Fruit fly (Drosophila melanogaster) whole organism, pupa: Measurements from ENCODE around the gene Tim17b2.

Experiments used
- CG12605 ChIP-seq: fragments of 200-800 bp; sonication (Bioruptor generic); IDR thresholded peaks from 2 replicates; pipeline ENCODE4 v1.3.6; 2022; ENCODE audit warnings: missing biosample characterization, missing genetic modification characterization
- CG14655 ChIP-seq: fragments of 200-800 bp; sonication (Bioruptor generic); optimal IDR thresholded peaks from 3 replicates; lab custom pipeline; 2017; ENCODE audit warnings: mild to moderate bottlenecking, missing biosample characterization, missing genetic modification reagents, missing genetic modification characterization
- CG8159 ChIP-seq: fragments of 200-800 bp; sonication (Bioruptor generic); optimal IDR thresholded peaks from 3 replicates; lab custom pipeline; 2018; ENCODE audit warnings: missing biosample characterization, mild to moderate bottlenecking, missing genetic modification characterization, moderate library complexity
- CG8301 ChIP-seq: fragments of 200-800 bp; sonication (Bioruptor generic); optimal IDR thresholded peaks from 2 replicates; lab custom pipeline; 2018; ENCODE audit warnings: missing biosample characterization, mild to moderate bottlenecking, missing genetic modification characterization
- Pif1A ChIP-seq: fragments of 200-800 bp; sonication (Bioruptor generic); optimal IDR thresholded peaks from 3 replicates; lab custom pipeline; 2016; ENCODE audit warnings: missing biosample characterization, missing genetic modification characterization
- Pif1B ChIP-seq: fragments of 200-800 bp; sonication (Bioruptor generic); optimal IDR thresholded peaks from 3 replicates; lab custom pipeline; 2016; ENCODE audit warnings: missing biosample characterization, missing genetic modification characterization
- Snoo ChIP-seq: fragments of 200-800 bp; sonication (Bioruptor generic); optimal IDR thresholded peaks from 3 replicates; lab custom pipeline; 2017; ENCODE audit warnings: missing biosample characterization, mild to moderate bottlenecking, missing genetic modification characterization, inconsistent platforms

DNA sequence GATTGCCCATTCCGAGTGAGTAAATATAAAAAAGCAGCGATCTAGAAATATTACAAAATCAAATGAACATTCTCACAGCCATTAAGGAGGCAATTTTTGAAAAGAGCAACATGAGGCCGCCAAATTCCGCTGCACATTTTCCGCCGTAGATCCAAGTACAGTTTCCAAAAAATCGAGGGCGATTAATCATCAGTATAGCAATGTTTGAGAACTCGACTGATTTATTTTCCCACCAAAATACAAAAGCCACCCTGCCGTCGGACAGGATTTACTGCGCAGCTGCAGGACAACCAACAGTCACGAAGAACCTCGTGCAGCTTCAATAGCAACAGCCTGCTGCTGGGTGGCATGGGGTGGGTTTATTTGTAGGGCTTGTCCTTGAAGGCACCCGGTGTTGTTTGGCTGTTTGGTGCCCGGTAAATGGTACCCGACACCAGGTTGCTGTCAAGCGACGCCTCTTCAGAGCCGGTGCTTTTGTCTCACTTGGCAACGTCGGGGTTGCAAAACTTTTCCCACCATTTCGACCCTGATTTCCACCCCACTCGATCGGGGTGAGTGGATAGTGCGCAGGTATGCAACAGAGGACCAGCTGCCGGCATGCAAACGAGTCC is 48.8 kb upstream of the Tim17b2 start:
- TF ChIP-seq CG14655 (GFP tag; lab: Kevin White, UChicago) (no peak), CG8301 (tag; lab: Kevin White, UChicago) (no peak), Pif1A (GFP tag; lab: Kevin White, UChicago) (no peak), Snoo (tag; lab: Kevin White, UChicago) (no peak), CG8159 (tag; lab: Kevin White, UChicago) (no peak), CG12605 (GFP tag; lab: Robert Waterston, UW) (no peak), Pif1B (GFP tag; lab: Kevin White, UChicago) (no peak)
